Fruit fly (Drosophila melanogaster): ENCODE results near the gene CG1208.
A peak's percentile ranks its signal among the peaks of the same experiment; 100 is the strongest.

The CG1208 gene

DNA sequence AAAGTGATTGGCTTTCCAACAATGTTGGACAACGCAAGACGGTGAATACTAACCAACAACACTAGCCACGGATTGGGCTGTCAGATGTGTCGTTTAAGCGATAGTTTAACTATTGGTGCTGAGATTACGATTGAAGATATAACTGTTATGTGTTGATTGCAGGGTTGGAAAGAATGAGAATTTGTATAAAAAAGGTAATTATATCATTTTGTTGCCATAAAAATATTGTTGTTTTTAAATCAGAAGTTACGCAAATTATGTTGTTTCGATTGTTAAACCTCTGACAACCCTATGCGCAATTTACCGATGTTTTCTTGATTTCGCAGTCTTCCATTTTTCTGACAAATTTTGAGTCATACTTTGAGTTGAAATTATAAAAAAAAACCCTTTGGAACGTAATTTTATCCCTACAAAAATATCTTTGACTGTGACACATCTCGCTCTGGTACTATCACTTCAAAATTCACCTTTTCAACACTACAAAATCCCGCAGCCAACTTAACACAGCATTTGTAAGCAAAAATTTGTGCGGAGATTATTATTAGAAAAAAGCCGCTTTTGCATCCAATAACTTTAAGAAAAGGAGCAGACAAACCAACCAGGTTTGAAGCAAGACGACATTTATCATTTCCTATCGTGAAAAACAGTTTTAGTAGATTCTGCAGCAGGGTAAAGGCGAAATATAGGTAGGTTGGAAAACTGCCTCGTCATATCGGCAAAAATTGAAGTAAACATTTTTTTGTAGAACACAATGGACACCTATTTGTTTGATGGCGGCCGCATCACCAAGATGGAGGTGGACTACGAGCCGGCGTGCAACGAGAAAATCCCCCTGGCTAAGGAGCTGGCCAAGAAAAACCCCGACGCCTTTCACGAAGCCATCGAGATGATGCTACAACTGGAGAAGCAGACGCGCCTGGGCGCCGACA is 42.1 kb upstream of the CG1208 start, which contains the start of the genes Hat1 and Rpn5 (continued):
- peak; percentile 80 for TF ChIP-seq CG4854 (GFP tag; optimal IDR thresholded peaks at IDR 0.05)
- peak; percentile 90 for TF ChIP-seq Hr3 (GFP tag; optimal IDR thresholded peaks at IDR 0.05)
- TF ChIP-seq CG15011 (GFP tag; optimal IDR thresholded peaks at IDR 0.05) = peak; percentile 58
- TF ChIP-seq trem (tag; optimal IDR thresholded peaks at IDR 0.05) = peak; percentile 30
- TF ChIP-seq HHEX (GFP tag; optimal IDR thresholded peaks at IDR 0.05) = peak; percentile 66
- TF ChIP-seq CG11695 (GFP tag; IDR thresholded peaks at IDR 0.05) = peak; percentile 44; the same call in 1 of the 3 replicates
- no peak for TF ChIP-seq br (optimal IDR thresholded peaks at IDR 0.05)
- TF ChIP-seq Dbx (GFP tag; IDR thresholded peaks at IDR 0.05) = peak; percentile 79; the same call in 2 of the 3 replicates
- peak; percentile 92 for TF ChIP-seq row (GFP tag; IDR thresholded peaks at IDR 0.05)
- TF ChIP-seq yki (optimal IDR thresholded peaks at IDR 0.05) = no peak
- peak; percentile 62 for TF ChIP-seq CG15696 (tag; optimal IDR thresholded peaks at IDR 0.05)
- peak; percentile 47 for TF ChIP-seq gsb-n (tag; optimal IDR thresholded peaks at IDR 0.05)
- TF ChIP-seq CrebB (tag; optimal IDR thresholded peaks at IDR 0.05) = peak; percentile 1
- peak; percentile 54; the same call in 1 of the 3 replicates for TF ChIP-seq vnd (GFP tag; IDR thresholded peaks at IDR 0.05; ENCODE audit: partially characterized antibody)
- peak; percentile 63; the same call in 2 of the 3 replicates for TF ChIP-seq CG11456 (GFP tag; IDR thresholded peaks at IDR 0.05)
- TF ChIP-seq gce (GFP tag; IDR thresholded peaks at IDR 0.05) = peak; percentile 49; the same call in 1 of the 3 replicates
- TF ChIP-seq ham (GFP tag; IDR thresholded peaks at IDR 0.05) = 0 out of 2 replicates have a peak, but pooled peaks have one; percentile 33
- peak; percentile 78 for TF ChIP-seq gem (tag; optimal IDR thresholded peaks at IDR 0.05)
- no peak for TF ChIP-seq ap (GFP tag; IDR thresholded peaks at IDR 0.05)
- TF ChIP-seq CG8359 (GFP tag; optimal IDR thresholded peaks at IDR 0.05; ENCODE audit: borderline replicate concordance) = no peak
- peak; percentile 88 for TF ChIP-seq CG1647 (GFP tag; optimal IDR thresholded peaks at IDR 0.05)
- TF ChIP-seq Hr51 (GFP tag; optimal IDR thresholded peaks at IDR 0.05) = peak; percentile 66 to 76
- TF ChIP-seq CG4707 (GFP tag; optimal IDR thresholded peaks at IDR 0.05) = no peak
- peak; percentile 46 for TF ChIP-seq CG2202 (tag; optimal IDR thresholded peaks at IDR 0.05)
- peak; percentile 51 for TF ChIP-seq CG3065 (GFP tag; optimal IDR thresholded peaks at IDR 0.05)
- peak; percentile 41 for TF ChIP-seq CG9797 (GFP tag; optimal IDR thresholded peaks at IDR 0.05)
- TF ChIP-seq esg (GFP tag; conservative IDR thresholded peaks at IDR 0.05) = peak; percentile 61
- no peak for TF ChIP-seq dimm (GFP tag; IDR thresholded peaks at IDR 0.05)
- TF ChIP-seq CG14860 (GFP tag; IDR thresholded peaks at IDR 0.05; ENCODE audit: partially characterized antibody) = peak; percentile 68; the same call in 2 of the 3 replicates
- no peak for TF ChIP-seq C15 (GFP tag; IDR thresholded peaks at IDR 0.05)
- peak; percentile 64 for TF ChIP-seq HLH4C (GFP tag; IDR thresholded peaks at IDR 0.05; ENCODE audit: partially characterized antibody)
- peak; percentile 85 for TF ChIP-seq Scr (GFP tag; IDR thresholded peaks at IDR 0.05; ENCODE audit: partially characterized antibody)
- TF ChIP-seq cwo (GFP tag; optimal IDR thresholded peaks at IDR 0.05) = peak; percentile 62
- TF ChIP-seq CG14014 (GFP tag; IDR thresholded peaks at IDR 0.05) = peak; percentile 61; the same call in 1 of the 2 replicates
- peak; percentile 78 for TF ChIP-seq her (GFP tag; optimal IDR thresholded peaks at IDR 0.05)
- peak; percentile 76 for TF ChIP-seq CG9817 (tag; optimal IDR thresholded peaks at IDR 0.05)
- TF ChIP-seq CG3281 (GFP tag; optimal IDR thresholded peaks at IDR 0.05) = peak; percentile 80
- peak; percentile 93 for TF ChIP-seq CG13775 (GFP tag; optimal IDR thresholded peaks at IDR 0.05)
- peak; percentile 83 for TF ChIP-seq Bdp1 (GFP tag; optimal IDR thresholded peaks at IDR 0.05)
- peak; percentile 45 for TF ChIP-seq CG7928 (GFP tag; optimal IDR thresholded peaks at IDR 0.05)
- TF ChIP-seq otp (GFP tag; IDR thresholded peaks at IDR 0.05) = 0 out of 3 replicates have a peak, but pooled peaks have one; percentile 9
- 0 out of 2 replicates have a peak, but pooled peaks have one; percentile 10 for TF ChIP-seq rib (GFP tag; IDR thresholded peaks at IDR 0.05)
- TF ChIP-seq CG17829 (tag; optimal IDR thresholded peaks at IDR 0.05) = peak; percentile 68
- TF ChIP-seq ac (GFP tag; optimal IDR thresholded peaks at IDR 0.05) = no peak
- TF ChIP-seq sim (GFP tag; IDR thresholded peaks at IDR 0.05) = no peak
- peak; percentile 78 for TF ChIP-seq slbo (GFP tag; IDR thresholded peaks at IDR 0.05)
- peak; percentile 71 for TF ChIP-seq sima (GFP tag; optimal IDR thresholded peaks at IDR 0.05)
- peak; percentile 75 for TF ChIP-seq CG10543 (GFP tag; optimal IDR thresholded peaks at IDR 0.05)
